Worm (Caenorhabditis elegans) whole organism, L4 larva: ENCODE measurements around the gene F58D2.2.
A peak's percentile ranks its signal among the peaks of the same experiment; 100 is the strongest.

Experiments used
- Y48G9A.11 ChIP-seq: fragments of 200-800 bp; sonication (Bioruptor generic); IDR thresholded peaks from 2 replicates; pipeline ENCODE4 v1.3.6; 2022; ENCODE audit warnings: missing genetic modification reagents, missing genetic modification characterization, missing compliant biosample characterization
- Y5F2A.4 ChIP-seq: fragments of 200-800 bp; sonication (Bioruptor generic); optimal IDR thresholded peaks from 2 replicates; lab custom pipeline; 2018; ENCODE audit warnings: mild to moderate bottlenecking, missing genetic modification characterization, missing compliant biosample characterization
- Y75B8A.6 ChIP-seq: fragments of 200-800 bp; sonication (Bioruptor generic); IDR thresholded peaks from 2 replicates; pipeline ENCODE4 v1.3.6; 2022; ENCODE audit warnings: missing genetic modification reagents, missing genetic modification characterization, missing compliant biosample characterization
- aha-1 ChIP-seq: fragments of 150-350 bp; peaks from one replicate; lab custom pipeline; 2014; ENCODE audit warnings: missing biosample characterization, missing genetic modification characterization
- aly-2 ChIP-seq: sonication (generic microtip); optimal IDR thresholded peaks from 2 replicates; lab custom pipeline; 2018; ENCODE audit warnings: missing biosample characterization, missing genetic modification characterization
- ama-1 ChIP-seq: fragments of 150-350 bp; optimal IDR thresholded peaks from 2 replicates; lab custom pipeline; 2014; ENCODE audit warnings: inconsistent platforms, mixed read lengths
- ceh-62 ChIP-seq: sonication (generic microtip); optimal IDR thresholded peaks from 2 replicates; lab custom pipeline; 2017; ENCODE audit warnings: missing biosample characterization, missing genetic modification characterization
- daf-12 ChIP-seq: fragments of 150-350 bp; optimal IDR thresholded peaks from 2 replicates; lab custom pipeline; 2014; ENCODE audit warnings: missing biosample characterization, missing genetic modification reagents, missing genetic modification characterization
- daf-8 ChIP-seq: fragments of 200-800 bp; sonication (Bioruptor generic); IDR thresholded peaks from 2 replicates; pipeline ENCODE4 v1.3.6; 2022; ENCODE audit warnings: missing genetic modification characterization, missing compliant biosample characterization
- dmd-9 ChIP-seq: fragments of 200-800 bp; sonication (Bioruptor generic); IDR thresholded peaks from 2 replicates; pipeline ENCODE4 v1.3.6; 2022; ENCODE audit warnings: missing genetic modification reagents, missing genetic modification characterization, missing compliant biosample characterization
- dve-1 ChIP-seq: sonication (generic microtip); optimal IDR thresholded peaks from 2 replicates; lab custom pipeline; 2017; ENCODE audit warnings: antibody characterized with exemption, mild to moderate bottlenecking, missing genetic modification characterization, missing compliant biosample characterization; ENCODE audit not compliant: insufficient read depth
- lin-1 ChIP-seq: fragments of 200-800 bp; sonication (Bioruptor generic); IDR thresholded peaks from 2 replicates; pipeline ENCODE4 v1.3.6; 2022; ENCODE audit warnings: missing genetic modification reagents, missing genetic modification characterization, missing compliant biosample characterization
- lin-15B ChIP-seq: fragments of 150-350 bp; sonication (generic microtip); optimal IDR thresholded peaks from 3 replicates; lab custom pipeline; 2014; ENCODE audit warnings: missing biosample characterization, missing genetic modification characterization
- lsy-2 ChIP-seq, 2 experiments: fragments of 150-350 bp in 1 of 2; sonication (generic microtip) in 1 of 2; optimal IDR thresholded peaks; 2 replicates each; lab custom pipeline; 2014 to 2017; ENCODE audit warnings: missing biosample characterization in 2 of 2, missing genetic modification characterization in 2 of 2
- mdt-29 ChIP-seq: fragments of 200-800 bp; sonication (Bioruptor generic); IDR thresholded peaks from 2 replicates; pipeline ENCODE4 v1.3.6; 2022; ENCODE audit warnings: missing genetic modification reagents, missing genetic modification characterization, missing compliant biosample characterization
- mes-2 ChIP-seq: sonication (generic microtip); optimal IDR thresholded peaks from 2 replicates; lab custom pipeline; 2016; ENCODE audit warnings: missing genotype, mild to moderate bottlenecking, missing genetic modification characterization, missing compliant biosample characterization; ENCODE audit not compliant: poor library complexity, severe bottlenecking
- mxl-2 ChIP-seq: fragments of 200-800 bp; sonication (Bioruptor generic); conservative IDR thresholded peaks from 2 replicates; pipeline ENCODE4 v1.3.6; 2022; ENCODE audit warnings: missing genetic modification reagents, missing genetic modification characterization, missing compliant biosample characterization
- mxl-3 ChIP-seq: fragments of 200-800 bp; sonication (Bioruptor generic); optimal IDR thresholded peaks from 2 replicates; lab custom pipeline; 2018; ENCODE audit warnings: mild to moderate bottlenecking, missing genetic modification characterization, missing compliant biosample characterization
- nhr-10 ChIP-seq: fragments of 150-350 bp; optimal IDR thresholded peaks from 2 replicates; lab custom pipeline; 2014; ENCODE audit warnings: missing biosample characterization, missing genetic modification characterization
- nhr-237 ChIP-seq: sonication (generic microtip); optimal IDR thresholded peaks from 2 replicates; lab custom pipeline; 2017; ENCODE audit warnings: missing biosample characterization, missing genetic modification characterization
- nhr-42 ChIP-seq: fragments of 200-800 bp; sonication (Bioruptor generic); IDR thresholded peaks from 2 replicates; pipeline ENCODE4 v1.3.6; 2022; ENCODE audit warnings: missing genetic modification characterization, missing compliant biosample characterization
- pqm-1 ChIP-seq: sonication (generic microtip); optimal IDR thresholded peaks from 2 replicates; lab custom pipeline; 2017; ENCODE audit warnings: missing biosample characterization, missing genetic modification characterization
- skn-1 ChIP-seq: fragments of 150-350 bp; optimal IDR thresholded peaks from 2 replicates; lab custom pipeline; 2014; ENCODE audit warnings: missing biosample characterization, missing genetic modification characterization
- snpc-1.2 ChIP-seq: fragments of 200-800 bp; sonication (Bioruptor generic); IDR thresholded peaks from 2 replicates; pipeline ENCODE4 v1.3.6; 2022; ENCODE audit warnings: missing genetic modification reagents, missing genetic modification characterization, missing compliant biosample characterization
- snpc-4 ChIP-seq: fragments of 150-350 bp; optimal IDR thresholded peaks from 2 replicates; lab custom pipeline; 2014; ENCODE audit warnings: missing biosample characterization, missing genetic modification characterization
- spr-3 ChIP-seq: fragments of 200-800 bp; sonication (Bioruptor generic); optimal IDR thresholded peaks from 2 replicates; lab custom pipeline; 2018; ENCODE audit warnings: mild to moderate bottlenecking, missing genetic modification characterization, missing compliant biosample characterization
- tra-1 ChIP-seq: fragments of 200-800 bp; sonication (Bioruptor generic); IDR thresholded peaks from 2 replicates; pipeline ENCODE4 v1.3.6; 2022; ENCODE audit warnings: missing genetic modification reagents, missing genetic modification characterization, missing compliant biosample characterization
- unc-130 ChIP-seq: sonication (generic microtip); optimal IDR thresholded peaks from 2 replicates; lab custom pipeline; 2016; ENCODE audit warnings: missing genetic modification reagents, missing genetic modification characterization, missing compliant biosample characterization
- unc-62 ChIP-seq, 3 experiments: fragments of 150-350 bp in 1 of 3; sonication (generic microtip); optimal IDR thresholded peaks in 2 of 3; peaks in 1 of 3; 1 replicate in 1 of 3; 2 replicates in 2 of 3; lab custom pipeline; 2014 to 2017; ENCODE audit warnings: missing biosample characterization in 3 of 3, missing genetic modification characterization in 3 of 3, missing genetic modification reagents in 3 of 3, missing genotype in 1 of 3
- zfp-3 ChIP-seq: fragments of 200-800 bp; sonication (Bioruptor generic); conservative IDR thresholded peaks from 2 replicates; pipeline ENCODE4 v1.3.6; 2022; ENCODE audit warnings: missing genetic modification reagents, missing genetic modification characterization, missing compliant biosample characterization

The F58D2.2 gene

ce11 chrIV:13142254-13142653, 47.3 kb upstream of the F58D2.2 start, which contains the start of gene spe-43:
Gene spe-43, minus strand, starts transcription at chrIV:13142354.
- no peak for TF ChIP-seq unc-130
- TF ChIP-seq nhr-237 (tag; lab: Kevin White, UChicago), result no peak
- TF ChIP-seq lin-15B (tag; lab: Kevin White, UChicago), result no peak
- no peak for TF ChIP-seq ceh-62 (tag; lab: Kevin White, UChicago)
- no peak for TF ChIP-seq aly-2 (tag; lab: Kevin White, UChicago)
- no peak for TF ChIP-seq nhr-42 (GFP tag; lab: Robert Waterston, UW)
- no peak for TF ChIP-seq tra-1 (GFP tag; lab: Robert Waterston, UW)
- TF ChIP-seq spr-3 (GFP tag; lab: Kevin White, UChicago), result no peak
- no peak for TF ChIP-seq nhr-10 (tag; lab: Kevin White, UChicago)
- TF ChIP-seq daf-12, result no peak
- TF ChIP-seq skn-1 (tag; lab: Kevin White, UChicago), result no peak

DNA sequence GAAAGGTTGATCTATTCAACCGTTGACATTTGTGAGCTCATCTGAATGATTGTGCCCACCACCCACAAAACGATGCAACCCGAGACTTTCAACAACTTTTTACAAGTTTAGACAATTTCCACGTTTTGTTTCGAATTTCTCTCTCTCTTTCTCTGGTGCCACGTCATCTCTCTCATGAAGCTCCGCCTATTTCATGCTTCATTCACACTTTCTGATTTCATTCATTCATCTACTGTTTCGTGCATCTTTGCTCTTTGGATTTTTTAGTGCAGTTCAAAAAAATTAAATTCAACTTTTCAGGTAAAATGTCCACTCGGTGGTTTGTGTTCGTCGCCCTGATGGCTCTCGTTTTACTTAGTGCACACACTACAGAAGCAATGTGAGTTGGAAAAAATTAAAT, 40.3 kb upstream of the F58D2.2 start, which contains the start of gene nlp-79:
TSS of gene nlp-79 (plus strand) at position 301 of the 400 bp plus-strand sequence.
- TF ChIP-seq unc-62 (GFP tag; optimal IDR thresholded peaks at IDR 0.05 in 1 of 2; lab: Kevin White, UChicago) (peak in 1 of 2 experiments; percentile 63), unc-62 (tag; optimal IDR thresholded peaks at IDR 0.05; lab: Kevin White, UChicago) (no peak), lin-15B (tag; lab: Kevin White, UChicago) (no peak), daf-8 (GFP tag; lab: Robert Waterston, UW) (no peak)

DNA sequence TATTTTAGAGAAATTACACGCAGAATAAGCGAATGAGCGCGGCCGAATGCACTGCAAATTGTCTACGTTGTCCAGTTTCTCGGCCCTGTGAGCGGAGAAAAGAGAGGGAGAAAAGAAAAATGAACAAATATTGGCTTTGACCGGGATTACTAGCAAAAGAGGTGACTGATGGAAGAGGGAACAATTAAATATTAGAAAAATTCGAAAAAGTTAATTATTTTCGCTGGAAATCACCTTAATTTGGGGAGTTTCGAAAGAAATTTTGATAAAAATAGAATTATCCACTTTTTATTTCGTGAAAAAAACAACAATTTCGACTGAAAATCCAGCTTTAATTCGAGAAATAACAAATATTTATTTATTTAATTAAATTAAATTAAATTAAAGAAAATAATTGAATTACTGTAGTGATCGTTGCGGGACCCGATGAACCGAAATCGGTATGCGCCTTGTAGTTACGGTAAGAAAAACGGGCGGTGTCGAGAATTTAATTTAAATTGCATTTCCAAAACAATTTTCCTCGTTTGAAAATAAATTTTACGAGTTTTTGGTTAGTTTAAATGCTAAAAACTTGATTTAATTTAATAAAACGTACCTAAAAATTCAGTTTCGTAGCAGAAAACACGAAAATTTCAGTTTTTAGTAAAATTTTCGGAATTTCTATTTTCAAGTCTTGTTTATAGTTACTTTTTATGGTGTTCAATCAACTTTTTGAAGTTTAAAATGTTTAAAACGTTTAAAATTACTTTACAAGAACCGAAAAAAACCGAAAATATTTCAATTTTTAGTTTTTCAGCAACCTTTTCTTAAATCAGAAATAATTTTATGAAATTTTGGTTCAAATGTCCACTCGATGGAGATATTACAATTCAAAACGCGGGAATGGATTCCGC, 34.9 kb upstream of the F58D2.2 start, which contains the start of the genes crld-1 and msh-5:
TSS of gene crld-1 (minus strand) at position 51 of the 893 bp plus-strand sequence.
TSS of gene msh-5 (plus strand) at position 843 of the 893 bp plus-strand sequence.
- TF ChIP-seq pqm-1 (no peak), mes-2 (peak; percentile 3), snpc-1.2 (0 out of 2 replicates have a peak, but pooled peaks have one; percentile 50)

DNA sequence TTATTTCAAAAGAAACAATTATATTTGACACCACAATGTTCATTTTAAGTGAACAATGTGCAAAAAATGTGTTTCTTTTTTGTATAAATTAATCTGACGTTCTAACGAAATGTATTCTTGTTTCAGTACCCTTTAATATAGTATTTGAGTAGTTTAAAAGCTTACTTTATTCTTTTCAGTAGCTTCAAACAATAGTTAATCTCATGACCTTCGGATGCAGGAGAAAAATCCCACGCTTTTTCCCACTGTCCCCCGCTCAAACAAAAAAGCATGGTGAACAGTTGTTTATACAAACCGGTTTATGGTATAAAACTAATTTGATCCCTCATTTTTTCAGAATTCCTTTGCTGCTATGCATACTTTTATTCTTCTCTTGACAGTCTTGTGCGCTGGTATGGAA, 24.4 kb upstream of the F58D2.2 start, which contains the start of gene scl-14:
TSS of gene scl-14 (plus strand) at position 301 of the 400 bp plus-strand sequence.
- TF ChIP-seq unc-62 (GFP tag; optimal IDR thresholded peaks at IDR 0.05 in 1 of 2; lab: Kevin White, UChicago) (no peak), unc-62 (tag; optimal IDR thresholded peaks at IDR 0.05; lab: Kevin White, UChicago) (no peak), mdt-29 (GFP tag; lab: Robert Waterston, UW) (no peak), snpc-4 (no peak), zfp-3 (GFP tag; lab: Robert Waterston, UW) (no peak), mxl-3 (no peak), ama-1 (lab: Kevin White, UChicago) (no peak), aly-2 (tag; lab: Kevin White, UChicago) (no peak), dve-1 (no peak), nhr-237 (tag; lab: Kevin White, UChicago) (no peak), Y48G9A.11 (GFP tag; lab: Robert Waterston, UW) (no peak), lsy-2 (tag; optimal IDR thresholded peaks at IDR 0.05; lab: Kevin White, UChicago) (no peak), mxl-2 (GFP tag; lab: Robert Waterston, UW) (no peak), dmd-9 (GFP tag; lab: Robert Waterston, UW) (no peak), Y75B8A.6 (no peak), lin-1 (GFP tag; lab: Robert Waterston, UW) (no peak)
- TF ChIP-seq, all 104 proteins: peak for 0

DNA sequence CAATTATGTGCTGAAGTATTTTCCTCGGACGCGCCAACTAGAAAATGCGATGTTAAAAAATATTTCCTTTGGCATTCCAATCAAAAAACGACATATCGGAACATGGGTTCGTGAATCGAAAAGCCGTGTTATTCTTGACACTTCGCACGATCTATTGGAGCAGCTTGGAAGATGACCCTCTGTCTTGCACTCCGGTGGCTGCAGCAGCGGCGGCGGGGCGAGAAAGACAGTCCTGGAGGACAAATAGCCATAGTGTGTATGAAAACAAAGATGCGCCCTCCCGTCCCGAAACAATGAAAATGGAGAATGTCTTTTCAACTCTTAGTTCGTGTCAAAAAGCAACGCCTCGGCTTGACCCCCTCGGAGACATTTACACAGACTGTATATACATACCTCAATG, 22.0 kb upstream of the F58D2.2 start:
- TF ChIP-seq aha-1 (tag; lab: Kevin White, UChicago) (peak; percentile 60), unc-62 (GFP tag; optimal IDR thresholded peaks at IDR 0.05 in 1 of 2; lab: Kevin White, UChicago) (peak in 1 of 2 experiments; percentile 10), unc-62 (tag; optimal IDR thresholded peaks at IDR 0.05; lab: Kevin White, UChicago) (no peak), Y5F2A.4 (GFP tag; lab: Kevin White, UChicago) (no peak)
- TF ChIP-seq, all 104 proteins: peak for 2
